Worm (Caenorhabditis elegans) whole organism, L4 larva: ENCODE data around the gene hira-1.

Source experiments
- F37D6.2 ChIP-seq: sonication (generic microtip); optimal IDR thresholded peaks from 2 replicates; lab custom pipeline; 2016; ENCODE audit warnings: mild to moderate bottlenecking, missing genetic modification characterization, missing compliant biosample characterization
- F49E8.2 ChIP-seq: sonication (generic microtip); optimal IDR thresholded peaks from 2 replicates; lab custom pipeline; 2016; ENCODE audit warnings: missing compliant biosample characterization, mild to moderate bottlenecking, missing genetic modification characterization, borderline replicate concordance
- T20F7.1 ChIP-seq: fragments of 200-800 bp; sonication (Bioruptor generic); optimal IDR thresholded peaks from 2 replicates; lab custom pipeline; 2018; ENCODE audit warnings: mild to moderate bottlenecking, missing genetic modification characterization, missing compliant biosample characterization
- T26A8.4 ChIP-seq: fragments of 200-800 bp; sonication (Bioruptor generic); IDR thresholded peaks from 2 replicates; pipeline ENCODE4 v1.3.6; 2022; ENCODE audit warnings: missing genetic modification characterization, missing compliant biosample characterization
- Y75B8A.6 ChIP-seq: fragments of 200-800 bp; sonication (Bioruptor generic); IDR thresholded peaks from 2 replicates; pipeline ENCODE4 v1.3.6; 2022; ENCODE audit warnings: missing genetic modification reagents, missing genetic modification characterization, missing compliant biosample characterization
- ZK337.2 ChIP-seq: fragments of 200-800 bp; sonication (Bioruptor generic); IDR thresholded peaks from 2 replicates; pipeline ENCODE4 v1.3.6; 2022; ENCODE audit warnings: missing genetic modification reagents, missing genetic modification characterization, missing compliant biosample characterization
- ceh-20 ChIP-seq: fragments of 200-800 bp; sonication (Bioruptor generic); IDR thresholded peaks from 2 replicates; pipeline ENCODE4 v1.3.6; 2022; ENCODE audit warnings: missing genetic modification reagents, missing genetic modification characterization, missing compliant biosample characterization
- ceh-28 ChIP-seq: fragments of 150-350 bp; optimal IDR thresholded peaks from 2 replicates; lab custom pipeline; 2014; ENCODE audit warnings: missing biosample characterization, missing genetic modification reagents, missing genetic modification characterization
- ces-1 ChIP-seq: fragments of 150-350 bp; sonication (generic microtip); optimal IDR thresholded peaks from 4 replicates; lab custom pipeline; 2014; ENCODE audit warnings: missing biosample characterization, missing genetic modification reagents, missing genetic modification characterization
- ctbp-1 ChIP-seq: fragments of 200-800 bp; sonication (Bioruptor generic); IDR thresholded peaks from 2 replicates; pipeline ENCODE4 v1.3.6; 2022; ENCODE audit warnings: missing genetic modification reagents, missing genetic modification characterization, missing compliant biosample characterization
- daf-12 ChIP-seq: fragments of 150-350 bp; optimal IDR thresholded peaks from 2 replicates; lab custom pipeline; 2014; ENCODE audit warnings: missing biosample characterization, missing genetic modification reagents, missing genetic modification characterization
- daf-19 ChIP-seq: fragments of 200-800 bp; sonication (Bioruptor generic); conservative IDR thresholded peaks from 2 replicates; pipeline ENCODE4 v1.3.6; 2022; ENCODE audit warnings: missing genetic modification characterization, missing compliant biosample characterization
- dmd-6 ChIP-seq: fragments of 200-800 bp; sonication (Bioruptor generic); IDR thresholded peaks from 2 replicates; pipeline ENCODE4 v1.3.6; 2022; ENCODE audit warnings: missing genetic modification reagents, missing genetic modification characterization, missing compliant biosample characterization
- dpl-1 ChIP-seq: fragments of 150-350 bp; optimal IDR thresholded peaks from 2 replicates; lab custom pipeline; 2014; ENCODE audit warnings: missing biosample characterization, missing genetic modification reagents, missing genetic modification characterization
- duxl-1 ChIP-seq: sonication (generic microtip); optimal IDR thresholded peaks from 2 replicates; lab custom pipeline; 2016; ENCODE audit warnings: mild to moderate bottlenecking, missing genetic modification characterization, moderate library complexity, missing compliant biosample characterization; ENCODE audit not compliant: poor library complexity
- dve-1 ChIP-seq: sonication (generic microtip); optimal IDR thresholded peaks from 2 replicates; lab custom pipeline; 2017; ENCODE audit warnings: antibody characterized with exemption, mild to moderate bottlenecking, missing genetic modification characterization, missing compliant biosample characterization; ENCODE audit not compliant: insufficient read depth
- egl-27 ChIP-seq: sonication (generic microtip); optimal IDR thresholded peaks from 3 replicates; lab custom pipeline; 2017; ENCODE audit warnings: missing biosample characterization, missing genetic modification reagents, missing genetic modification characterization
- egl-43 ChIP-seq: fragments of 200-800 bp; sonication (Bioruptor generic); IDR thresholded peaks from 2 replicates; pipeline ENCODE4 v1.3.6; 2022; ENCODE audit warnings: missing genetic modification reagents, missing genetic modification characterization, missing compliant biosample characterization
- gei-8 ChIP-seq: fragments of 200-800 bp; sonication (Bioruptor generic); optimal IDR thresholded peaks from 2 replicates; lab custom pipeline; 2018; ENCODE audit warnings: mild to moderate bottlenecking, missing genetic modification characterization, missing compliant biosample characterization
- hlh-30 ChIP-seq: sonication (generic microtip); optimal IDR thresholded peaks from 2 replicates; lab custom pipeline; 2017; ENCODE audit warnings: antibody characterized with exemption, mild to moderate bottlenecking, missing genetic modification characterization, missing compliant biosample characterization; ENCODE audit not compliant: insufficient read depth
- jun-1 ChIP-seq: fragments of 150-350 bp; optimal IDR thresholded peaks from 2 replicates; lab custom pipeline; 2014; ENCODE audit warnings: missing biosample characterization, missing genetic modification reagents, missing genetic modification characterization
- lim-7 ChIP-seq: fragments of 200-800 bp; sonication (Bioruptor generic); IDR thresholded peaks from 2 replicates; pipeline ENCODE4 v1.3.6; 2022; ENCODE audit warnings: missing genetic modification characterization, missing compliant biosample characterization
- lin-38 ChIP-seq: fragments of 200-800 bp; sonication (Bioruptor generic); IDR thresholded peaks from 2 replicates; pipeline ENCODE4 v1.3.6; 2022; ENCODE audit warnings: missing genetic modification reagents, missing genetic modification characterization, missing compliant biosample characterization
- lsy-2 ChIP-seq, 2 experiments: fragments of 150-350 bp in 1 of 2; sonication (generic microtip) in 1 of 2; optimal IDR thresholded peaks; 2 replicates each; lab custom pipeline; 2014 to 2017; ENCODE audit warnings: missing biosample characterization in 2 of 2, missing genetic modification characterization in 2 of 2
- mes-2 ChIP-seq: sonication (generic microtip); optimal IDR thresholded peaks from 2 replicates; lab custom pipeline; 2016; ENCODE audit warnings: missing genotype, mild to moderate bottlenecking, missing genetic modification characterization, missing compliant biosample characterization; ENCODE audit not compliant: poor library complexity, severe bottlenecking
- mxl-3 ChIP-seq: fragments of 200-800 bp; sonication (Bioruptor generic); optimal IDR thresholded peaks from 2 replicates; lab custom pipeline; 2018; ENCODE audit warnings: mild to moderate bottlenecking, missing genetic modification characterization, missing compliant biosample characterization
- nhr-102 ChIP-seq: sonication (generic microtip); optimal IDR thresholded peaks from 2 replicates; lab custom pipeline; 2016; ENCODE audit warnings: mild to moderate bottlenecking, missing genetic modification characterization, moderate library complexity, missing compliant biosample characterization
- nhr-11 ChIP-seq: fragments of 150-350 bp; optimal IDR thresholded peaks from 2 replicates; lab custom pipeline; 2014; ENCODE audit warnings: missing biosample characterization, missing genetic modification characterization
- nhr-237 ChIP-seq: sonication (generic microtip); optimal IDR thresholded peaks from 2 replicates; lab custom pipeline; 2017; ENCODE audit warnings: missing biosample characterization, missing genetic modification characterization
- nhr-25 ChIP-seq: sonication (generic microtip); optimal IDR thresholded peaks from 2 replicates; lab custom pipeline; 2017; ENCODE audit warnings: missing genetic modification characterization, mild to moderate bottlenecking, missing compliant biosample characterization, antibody characterized with exemption, moderate library complexity, borderline replicate concordance; ENCODE audit not compliant: insufficient read depth
- nhr-41 ChIP-seq: fragments of 200-800 bp; sonication (Bioruptor generic); IDR thresholded peaks from 2 replicates; pipeline ENCODE4 v1.3.6; 2022; ENCODE audit warnings: missing genetic modification reagents, missing genetic modification characterization, missing compliant biosample characterization
- nhr-48 ChIP-seq: sonication (generic microtip); optimal IDR thresholded peaks from 2 replicates; lab custom pipeline; 2016; ENCODE audit warnings: mild to moderate bottlenecking, missing genetic modification characterization, missing compliant biosample characterization
- nhr-6 ChIP-seq: fragments of 150-350 bp; optimal IDR thresholded peaks from 2 replicates; lab custom pipeline; 2014; ENCODE audit warnings: missing biosample characterization, missing genetic modification characterization
- pha-4 ChIP-seq, 2 experiments: fragments of 150-350 bp in 1 of 2; fragments of 200-800 bp in 1 of 2; sonication (Bioruptor generic) in 1 of 2; IDR thresholded peaks in 1 of 2; optimal IDR thresholded peaks in 1 of 2; 2 replicates each; pipeline versions ENCODE4 v1.3.6 to Lab custom; 2014 to 2022; ENCODE audit warnings: missing genetic modification characterization in 2 of 2, missing genetic modification reagents in 2 of 2, missing biosample characterization in 1 of 2, missing compliant biosample characterization in 1 of 2
- php-3 ChIP-seq: fragments of 200-800 bp; sonication (Bioruptor generic); IDR thresholded peaks from 2 replicates; pipeline ENCODE4 v1.3.6; 2022; ENCODE audit warnings: missing genetic modification reagents, missing genetic modification characterization, missing compliant biosample characterization
- rbr-2 ChIP-seq: sonication (generic microtip); optimal IDR thresholded peaks from 2 replicates; lab custom pipeline; 2016; ENCODE audit warnings: missing genotype, missing genetic modification characterization, missing compliant biosample characterization
- sdz-12 ChIP-seq: fragments of 200-800 bp; sonication (Bioruptor generic); optimal IDR thresholded peaks from 2 replicates; lab custom pipeline; 2018; ENCODE audit warnings: mild to moderate bottlenecking, missing genetic modification characterization, missing compliant biosample characterization
- set-16 ChIP-seq: fragments of 200-800 bp; sonication (Bioruptor generic); IDR thresholded peaks from 2 replicates; pipeline ENCODE4 v1.3.6; 2022; ENCODE audit warnings: missing genetic modification reagents, missing genetic modification characterization, missing compliant biosample characterization
- snpc-4 ChIP-seq: fragments of 150-350 bp; optimal IDR thresholded peaks from 2 replicates; lab custom pipeline; 2014; ENCODE audit warnings: missing biosample characterization, missing genetic modification characterization
- spr-1 ChIP-seq: sonication (generic microtip); optimal IDR thresholded peaks from 2 replicates; lab custom pipeline; 2016; ENCODE audit warnings: mild to moderate bottlenecking, missing genetic modification characterization, missing compliant biosample characterization
- spr-3 ChIP-seq: fragments of 200-800 bp; sonication (Bioruptor generic); optimal IDR thresholded peaks from 2 replicates; lab custom pipeline; 2018; ENCODE audit warnings: mild to moderate bottlenecking, missing genetic modification characterization, missing compliant biosample characterization
- tra-1 ChIP-seq: fragments of 200-800 bp; sonication (Bioruptor generic); IDR thresholded peaks from 2 replicates; pipeline ENCODE4 v1.3.6; 2022; ENCODE audit warnings: missing genetic modification reagents, missing genetic modification characterization, missing compliant biosample characterization
- unc-62 ChIP-seq, 3 experiments: fragments of 150-350 bp in 1 of 3; sonication (generic microtip); optimal IDR thresholded peaks in 2 of 3; peaks in 1 of 3; 1 replicate in 1 of 3; 2 replicates in 2 of 3; lab custom pipeline; 2014 to 2017; ENCODE audit warnings: missing biosample characterization in 3 of 3, missing genetic modification characterization in 3 of 3, missing genetic modification reagents in 3 of 3, missing genotype in 1 of 3
- vab-7 ChIP-seq: fragments of 200-800 bp; sonication (Bioruptor generic); IDR thresholded peaks from 2 replicates; pipeline ENCODE4 v1.3.6; 2022; ENCODE audit warnings: missing genetic modification reagents, missing genetic modification characterization, missing compliant biosample characterization
- zag-1 ChIP-seq: fragments of 150-350 bp; optimal IDR thresholded peaks from 2 replicates; lab custom pipeline; 2014; ENCODE audit warnings: missing biosample characterization, missing genetic modification characterization
- zfp-2 ChIP-seq: sonication (generic microtip); optimal IDR thresholded peaks from 2 replicates; lab custom pipeline; 2016; ENCODE audit warnings: mild to moderate bottlenecking, missing genetic modification characterization, missing compliant biosample characterization
- zip-11 ChIP-seq: fragments of 200-800 bp; sonication (Bioruptor generic); IDR thresholded peaks from 2 replicates; pipeline ENCODE4 v1.3.6; 2022; ENCODE audit warnings: missing genetic modification characterization, missing compliant biosample characterization
- ztf-11 ChIP-seq: fragments of 150-350 bp; optimal IDR thresholded peaks from 2 replicates; lab custom pipeline; 2014; ENCODE audit warnings: missing biosample characterization, missing genetic modification characterization
- ztf-7 ChIP-seq: fragments of 150-350 bp; optimal IDR thresholded peaks from 2 replicates; lab custom pipeline; 2014; ENCODE audit warnings: missing biosample characterization, missing genetic modification characterization

Gene hira-1

ce11 chrIII:5172470-5172869 lies 18.5 kb upstream of the hira-1 start, which contains the start of gene K10D2.5:
Gene K10D2.5, plus strand, starts transcription at chrIII:5172720.
- TF ChIP-seq T20F7.1 (GFP tag; lab: Kevin White, UChicago) (peak; percentile 86), snpc-4 (tag; lab: Kevin White, UChicago) (no peak), lsy-2 (tag; optimal IDR thresholded peaks at IDR 0.05; lab: Kevin White, UChicago) (peak; percentile 72 to 92), ceh-28 (tag; lab: Kevin White, UChicago) (no peak), T26A8.4 (GFP tag; lab: Robert Waterston, UW) (peak; percentile 80), spr-3 (peak; percentile 1), nhr-6 (tag; lab: Kevin White, UChicago) (peak; percentile 88), set-16 (GFP tag; lab: Robert Waterston, UW) (peak; percentile 68), egl-43 (GFP tag; lab: Robert Waterston, UW) (peak; percentile 83), ces-1 (peak; percentile 17), rbr-2 (tag; lab: Kevin White, UChicago) (peak; percentile 91), gei-8 (no peak), jun-1 (tag; lab: Kevin White, UChicago) (no peak), dmd-6 (peak; percentile 91), spr-1 (tag; lab: Kevin White, UChicago) (peak; percentile 43), ztf-7 (tag; lab: Kevin White, UChicago) (no peak), F37D6.2 (tag; lab: Kevin White, UChicago) (peak; percentile 86), tra-1 (GFP tag; lab: Robert Waterston, UW) (peak; percentile 97), lin-38 (GFP tag; lab: Robert Waterston, UW) (peak; percentile 99), lim-7 (GFP tag; lab: Robert Waterston, UW) (peak; percentile 58; the same call in 1 of the 2 replicates), ctbp-1 (GFP tag; lab: Robert Waterston, UW) (peak; percentile 73), sdz-12 (GFP tag; lab: Kevin White, UChicago) (peak; percentile 94), mxl-3 (peak; percentile 95), ztf-11 (tag; lab: Kevin White, UChicago) (no peak), nhr-41 (GFP tag; lab: Robert Waterston, UW) (0 out of 2 replicates have a peak, but pooled peaks have one; percentile 12), ZK337.2 (GFP tag; lab: Robert Waterston, UW) (peak; percentile 99), egl-27 (tag; lab: Kevin White, UChicago) (no peak), zag-1 (no peak), nhr-48 (tag; lab: Kevin White, UChicago) (no peak), nhr-102 (tag; lab: Kevin White, UChicago) (peak; percentile 53), mes-2 (tag; lab: Kevin White, UChicago) (peak; percentile 100), duxl-1 (tag; lab: Kevin White, UChicago) (peak; percentile 89), Y75B8A.6 (peak; percentile 62; the same call in 1 of the 2 replicates), daf-19 (GFP tag; lab: Robert Waterston, UW) (0 out of 2 replicates have a peak, but pooled peaks have one; percentile 55), php-3 (GFP tag; lab: Robert Waterston, UW) (peak; percentile 62), nhr-25 (tag; lab: Kevin White, UChicago) (peak; percentile 71), pha-4 (GFP tag; IDR thresholded peaks at IDR 0.05; lab: Robert Waterston, UW) (no peak), pha-4 (tag; optimal IDR thresholded peaks at IDR 0.05; lab: Kevin White, UChicago) (peak; percentile 60), hlh-30 (peak; percentile 71), unc-62 (GFP tag; optimal IDR thresholded peaks at IDR 0.05 in 1 of 2; lab: Kevin White, UChicago) (peak in 1 of 2 experiments; percentile 91), unc-62 (tag; optimal IDR thresholded peaks at IDR 0.05; lab: Kevin White, UChicago) (no peak), F49E8.2 (tag; lab: Kevin White, UChicago) (peak; percentile 82), zfp-2 (tag; lab: Kevin White, UChicago) (peak; percentile 40), nhr-237 (tag; lab: Kevin White, UChicago) (no peak), nhr-11 (tag; lab: Kevin White, UChicago) (peak; percentile 84), ceh-20 (GFP tag; lab: Robert Waterston, UW) (peak; percentile 93), dpl-1 (GFP tag; lab: Kevin White, UChicago) (peak; percentile 88), daf-12 (tag; lab: Kevin White, UChicago) (no peak), zip-11 (GFP tag; lab: Robert Waterston, UW) (no peak), dve-1 (tag; lab: Kevin White, UChicago) (peak; percentile 68), vab-7 (GFP tag; lab: Robert Waterston, UW) (peak; percentile 91)
